Worm (Caenorhabditis elegans): ENCODE results near the gene npr-33.

ce11 chrX:15902835-15903234 is 7.6 kb upstream of the npr-33 start:
- TF ChIP-seq fkh-10 (GFP tag; optimal IDR thresholded peaks at IDR 0.05) (no peak), lin-39 (tag; optimal IDR thresholded peaks at IDR 0.05) (no peak), hmg-11 (tag; optimal IDR thresholded peaks at IDR 0.05) (no peak), unc-39 (tag; optimal IDR thresholded peaks at IDR 0.05) (no peak), unc-62 (GFP tag; optimal IDR thresholded peaks at IDR 0.05) (no peak), eor-1 (tag; optimal IDR thresholded peaks at IDR 0.05) (no peak), egl-27 (tag; optimal IDR thresholded peaks at IDR 0.05) (no peak), R02D3.7 (tag; optimal IDR thresholded peaks at IDR 0.05) (no peak), pqm-1 (tag; optimal IDR thresholded peaks at IDR 0.05) (no peak), ztf-4 (tag; optimal IDR thresholded peaks at IDR 0.05) (no peak), nhr-11 (tag; optimal IDR thresholded peaks at IDR 0.05) (no peak)
